Worm (Caenorhabditis elegans) whole organism, L4/young adult: ENCODE results near the gene dtmk-1.
A peak's percentile ranks its signal among the peaks of the same experiment; 100 is the strongest.

Experiments used
- W03F9.2 ChIP-seq: fragments of 150-350 bp; optimal IDR thresholded peaks from 2 replicates; lab custom pipeline; 2014; ENCODE audit warnings: missing biosample characterization, missing genetic modification characterization
- him-1 ChIP-seq: sonication (generic microtip); optimal IDR thresholded peaks from 2 replicates; lab custom pipeline; 2016; ENCODE audit warnings: missing genotype, missing genetic modification reagents, missing genetic modification characterization, missing compliant biosample characterization

DNA sequence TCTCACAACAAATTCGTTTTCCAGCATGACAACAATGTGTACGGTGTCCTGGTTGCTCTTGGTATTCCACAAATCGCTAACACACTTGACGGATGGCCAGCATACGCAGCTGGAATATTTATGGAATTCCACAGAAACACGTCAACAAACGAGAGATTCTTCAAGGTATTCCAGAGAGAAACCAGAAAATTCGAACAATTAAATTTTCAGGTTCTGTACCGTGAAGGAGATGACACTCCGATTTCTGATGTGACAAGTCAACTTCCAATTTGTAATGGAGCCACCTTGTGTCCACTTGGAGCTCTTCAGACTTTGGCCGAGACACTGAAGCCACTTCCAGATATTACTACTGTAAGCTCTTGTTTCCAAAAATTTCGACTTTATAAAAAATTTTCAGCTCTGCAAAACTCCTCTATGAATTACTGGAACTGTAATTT is 32.9 kb downstream of the dtmk-1 start:
- no peak for TF ChIP-seq him-1 (tag; lab: Kevin White, UChicago)
- TF ChIP-seq W03F9.2 (tag; lab: Kevin White, UChicago): peak; percentile 24
